Fruit fly (Drosophila melanogaster) whole organism, embryonic: ENCODE data around the gene Pde9.

Experiments used
- Ada2b ChIP-seq: fragments of 200-800 bp; sonication (Bioruptor generic); IDR thresholded peaks from 2 replicates; pipeline ENCODE4 v1.3.6; 2022; ENCODE audit warnings: missing biosample characterization, missing genetic modification characterization
- Bdp1 ChIP-seq: fragments of 200-800 bp; sonication (Bioruptor generic); optimal IDR thresholded peaks from 3 replicates; lab custom pipeline; 2016; ENCODE audit warnings: missing biosample characterization, missing genetic modification characterization
- CG10366 ChIP-seq: fragments of 200-800 bp; sonication (Bioruptor generic); IDR thresholded peaks from 2 replicates; pipeline ENCODE4 v1.3.6; 2022; ENCODE audit warnings: missing biosample characterization, missing genetic modification characterization
- CG11695 ChIP-seq: fragments of 200-800 bp; sonication (Bioruptor generic); IDR thresholded peaks from 3 replicates; pipeline ENCODE4 v1.3.6; 2022; ENCODE audit warnings: missing biosample characterization, missing genetic modification characterization
- CG12104 ChIP-seq: fragments of 200-800 bp; sonication (Bioruptor generic); optimal IDR thresholded peaks from 3 replicates; lab custom pipeline; 2016; ENCODE audit warnings: missing biosample characterization, missing genetic modification characterization
- CG12391 ChIP-seq: fragments of 200-800 bp; sonication (Bioruptor generic); optimal IDR thresholded peaks from 3 replicates; lab custom pipeline; 2018; ENCODE audit warnings: missing biosample characterization, mild to moderate bottlenecking, missing genetic modification characterization, moderate library complexity
- CG14667 ChIP-seq: fragments of 200-800 bp; sonication (Bioruptor generic); IDR thresholded peaks from 2 replicates; pipeline ENCODE4 v1.3.6; 2022; ENCODE audit warnings: missing biosample characterization, missing genetic modification characterization
- CG15514 ChIP-seq: fragments of 200-800 bp; sonication (Bioruptor generic); optimal IDR thresholded peaks from 3 replicates; lab custom pipeline; 2017; ENCODE audit warnings: missing biosample characterization, missing genetic modification characterization, mild to moderate bottlenecking, moderate library complexity, missing genetic modification reagents
- CG16815 ChIP-seq: fragments of 200-800 bp; sonication (Bioruptor generic); optimal IDR thresholded peaks from 3 replicates; lab custom pipeline; 2017; ENCODE audit warnings: missing biosample characterization, mild to moderate bottlenecking, missing genetic modification characterization
- CG2129 ChIP-seq: fragments of 200-800 bp; sonication (Bioruptor generic); IDR thresholded peaks from 2 replicates; pipeline ENCODE4 v1.3.6; 2022; ENCODE audit warnings: missing biosample characterization, missing genetic modification characterization; ENCODE audit not compliant: partially characterized antibody
- CG30020 ChIP-seq: fragments of 200-800 bp; optimal IDR thresholded peaks from 2 replicates; lab custom pipeline; 2019; ENCODE audit warnings: missing biosample characterization, mild to moderate bottlenecking, missing genetic modification characterization, moderate library complexity
- CG32772 ChIP-seq: fragments of 200-800 bp; sonication (Bioruptor generic); IDR thresholded peaks from 2 replicates; pipeline ENCODE4 v1.3.6; 2022; ENCODE audit warnings: missing biosample characterization, missing genetic modification characterization
- CG3838 ChIP-seq: fragments of 200-800 bp; sonication (Bioruptor generic); optimal IDR thresholded peaks from 3 replicates; lab custom pipeline; 2016; ENCODE audit warnings: missing biosample characterization, missing genetic modification characterization
- CG5180 ChIP-seq: fragments of 200-800 bp; sonication (Bioruptor generic); optimal IDR thresholded peaks from 3 replicates; lab custom pipeline; 2017; ENCODE audit warnings: missing biosample characterization, missing genetic modification characterization, mild to moderate bottlenecking, moderate library complexity, missing genetic modification reagents
- CG5953 ChIP-seq: fragments of 200-800 bp; sonication (Bioruptor generic); IDR thresholded peaks from 2 replicates; pipeline ENCODE4 v1.3.6; 2022; ENCODE audit warnings: missing biosample characterization, missing genetic modification characterization
- CG6689 ChIP-seq: fragments of 200-800 bp; sonication (Bioruptor generic); IDR thresholded peaks from 2 replicates; pipeline ENCODE4 v1.3.6; 2022; ENCODE audit warnings: missing biosample characterization, missing genetic modification characterization
- CG8281 ChIP-seq: fragments of 200-800 bp; sonication (Bioruptor generic); optimal IDR thresholded peaks from 2 replicates; lab custom pipeline; 2018; ENCODE audit warnings: missing biosample characterization, mild to moderate bottlenecking, missing genetic modification characterization, moderate library complexity
- CG8944 ChIP-seq: fragments of 200-800 bp; sonication (Bioruptor generic); optimal IDR thresholded peaks from 3 replicates; lab custom pipeline; 2016; ENCODE audit warnings: missing biosample characterization, missing genetic modification characterization
- CoRest ChIP-seq: fragments of 200-800 bp; sonication (Bioruptor generic); optimal IDR thresholded peaks from 3 replicates; lab custom pipeline; 2018; ENCODE audit warnings: missing biosample characterization, mild to moderate bottlenecking, missing genetic modification characterization, moderate library complexity
- Dip3 ChIP-seq: fragments of 200-800 bp; sonication (Bioruptor generic); optimal IDR thresholded peaks from 3 replicates; lab custom pipeline; 2016; ENCODE audit warnings: missing biosample characterization, missing genetic modification characterization
- Dll ChIP-seq: fragments of 200-800 bp; sonication (Bioruptor generic); IDR thresholded peaks from 4 replicates; pipeline ENCODE4 v1.3.6; 2022; ENCODE audit warnings: missing biosample characterization, missing genetic modification characterization; ENCODE audit not compliant: partially characterized antibody
- Doc2 ChIP-seq: fragments of 200-800 bp; sonication (Bioruptor generic); IDR thresholded peaks from 2 replicates; pipeline ENCODE4 v1.3.6; 2022; ENCODE audit warnings: missing biosample characterization, missing genetic modification characterization
- Ets65A ChIP-seq: fragments of 200-800 bp; sonication (Bioruptor generic); peaks from one replicate; lab custom pipeline; 2016; ENCODE audit warnings: missing biosample characterization, missing genetic modification characterization
- Fer1 ChIP-seq: fragments of 200-800 bp; sonication (Bioruptor generic); optimal IDR thresholded peaks from 2 replicates; lab custom pipeline; 2017; ENCODE audit warnings: missing biosample characterization, mild to moderate bottlenecking, missing genetic modification characterization
- Hmx ChIP-seq: fragments of 200-800 bp; sonication (Bioruptor generic); optimal IDR thresholded peaks from 2 replicates; lab custom pipeline; 2016; ENCODE audit warnings: missing biosample characterization, missing genetic modification characterization
- Jarid2 ChIP-seq: fragments of 200-800 bp; sonication (Bioruptor generic); optimal IDR thresholded peaks from 3 replicates; lab custom pipeline; 2017; ENCODE audit warnings: mild to moderate bottlenecking, missing biosample characterization, missing genetic modification reagents, missing genetic modification characterization
- NC2β ChIP-seq: fragments of 200-800 bp; sonication (Bioruptor generic); optimal IDR thresholded peaks from 2 replicates; lab custom pipeline; 2016; ENCODE audit warnings: missing biosample characterization, missing genetic modification characterization
- NfI ChIP-seq: fragments of 200-800 bp; sonication (Bioruptor generic); optimal IDR thresholded peaks from 3 replicates; lab custom pipeline; 2018; ENCODE audit warnings: missing biosample characterization, mild to moderate bottlenecking, missing genetic modification characterization, moderate library complexity
- Opbp ChIP-seq: fragments of 200-800 bp; sonication (Bioruptor generic); IDR thresholded peaks from 3 replicates; pipeline ENCODE4 v1.3.6; 2022; ENCODE audit warnings: missing biosample characterization, missing genetic modification characterization; ENCODE audit not compliant: partially characterized antibody
- Sin3A ChIP-seq: fragments of >200 bp; optimal IDR thresholded peaks from 2 replicates; lab custom pipeline; 2018
- ato ChIP-seq: fragments of 200-800 bp; sonication (Bioruptor generic); IDR thresholded peaks from 2 replicates; pipeline ENCODE4 v1.3.6; 2022; ENCODE audit warnings: missing biosample characterization, missing genetic modification characterization; ENCODE audit not compliant: partially characterized antibody
- bsh ChIP-seq, 2 experiments: fragments of 200-800 bp; sonication (Bioruptor generic); optimal IDR thresholded peaks; 2 replicates each; lab custom pipeline; 2017 to 2018; ENCODE audit warnings: mild to moderate bottlenecking in 2 of 2, missing biosample characterization in 2 of 2, missing genetic modification characterization in 2 of 2, moderate library complexity in 1 of 2
- croc ChIP-seq: fragments of 200-800 bp; sonication (Bioruptor generic); conservative IDR thresholded peaks from 3 replicates; pipeline ENCODE4 v1.3.6; 2022; ENCODE audit warnings: missing biosample characterization, missing genetic modification characterization
- emc ChIP-seq: fragments of 200-800 bp; sonication (Bioruptor generic); optimal IDR thresholded peaks from 2 replicates; lab custom pipeline; 2016; ENCODE audit warnings: missing biosample characterization, missing genetic modification characterization
- ftz-f1 ChIP-seq: fragments of 200-800 bp; sonication (Bioruptor generic); optimal IDR thresholded peaks from 2 replicates; lab custom pipeline; 2016; ENCODE audit warnings: missing biosample characterization, missing genetic modification characterization
- gcm ChIP-seq: fragments of 200-800 bp; sonication (Bioruptor generic); optimal IDR thresholded peaks from 2 replicates; lab custom pipeline; 2019; ENCODE audit warnings: missing biosample characterization, mild to moderate bottlenecking, missing genetic modification characterization, moderate library complexity
- gem ChIP-seq: fragments of 200-800 bp; sonication (Bioruptor generic); optimal IDR thresholded peaks from 2 replicates; lab custom pipeline; 2019; ENCODE audit warnings: missing biosample characterization, mild to moderate bottlenecking, missing genetic modification characterization, moderate library complexity
- gro ChIP-seq: fragments of 200-800 bp; sonication (Bioruptor generic); optimal IDR thresholded peaks from 2 replicates; lab custom pipeline; 2016; ENCODE audit warnings: missing biosample characterization, missing genetic modification characterization
- gsb ChIP-seq: fragments of 200-800 bp; sonication (Bioruptor generic); IDR thresholded peaks from 2 replicates; pipeline ENCODE4 v1.3.6; 2022; ENCODE audit warnings: missing biosample characterization, missing genetic modification characterization
- hth ChIP-seq: fragments of >200 bp; optimal IDR thresholded peaks from 2 replicates; lab custom pipeline; 2017; ENCODE audit warnings: inconsistent platforms
- lola ChIP-seq, 3 experiments: fragments of >200 bp in 2 of 3; fragments of 200-800 bp in 1 of 3; sonication (Bioruptor generic) in 1 of 3; optimal IDR thresholded peaks; 2 replicates each; lab custom pipeline; 2017 to 2019; ENCODE audit warnings: missing biosample characterization in 3 of 3, missing genetic modification characterization in 3 of 3, mild to moderate bottlenecking in 1 of 3, moderate library complexity in 1 of 3
- luna ChIP-seq: fragments of 200-800 bp; sonication (Bioruptor generic); optimal IDR thresholded peaks from 2 replicates; lab custom pipeline; 2016; ENCODE audit warnings: missing biosample characterization, missing genetic modification characterization
- nmo ChIP-seq: fragments of 200-800 bp; sonication (Bioruptor generic); optimal IDR thresholded peaks from 2 replicates; lab custom pipeline; 2018; ENCODE audit warnings: missing biosample characterization, mild to moderate bottlenecking, missing genetic modification characterization, moderate library complexity
- pb ChIP-seq: fragments of 200-800 bp; sonication (Bioruptor generic); optimal IDR thresholded peaks from 3 replicates; lab custom pipeline; 2016; ENCODE audit warnings: missing biosample characterization, missing genetic modification characterization
- repo ChIP-seq: fragments of 200-800 bp; sonication (Bioruptor generic); optimal IDR thresholded peaks from 2 replicates; lab custom pipeline; 2016; ENCODE audit warnings: missing biosample characterization, missing genetic modification characterization
- sens-2 ChIP-seq: fragments of 200-800 bp; sonication (Bioruptor generic); IDR thresholded peaks from 2 replicates; pipeline ENCODE4 v1.3.6; 2022; ENCODE audit warnings: missing biosample characterization, missing genetic modification characterization
- sna ChIP-seq: fragments of 200-800 bp; sonication (Bioruptor generic); IDR thresholded peaks from 2 replicates; pipeline ENCODE4 v1.3.6; 2022; ENCODE audit warnings: missing biosample characterization, missing genetic modification characterization; ENCODE audit not compliant: partially characterized antibody
- stwl ChIP-seq: fragments of 200-800 bp; sonication (Bioruptor generic); optimal IDR thresholded peaks from 3 replicates; lab custom pipeline; 2018; ENCODE audit warnings: missing biosample characterization, mild to moderate bottlenecking, missing genetic modification characterization, moderate library complexity
- wor ChIP-seq: fragments of 200-800 bp; sonication (Bioruptor generic); IDR thresholded peaks from 2 replicates; pipeline ENCODE4 v1.3.6; 2022; ENCODE audit warnings: missing biosample characterization, missing genetic modification characterization

The Pde9 gene

DNA sequence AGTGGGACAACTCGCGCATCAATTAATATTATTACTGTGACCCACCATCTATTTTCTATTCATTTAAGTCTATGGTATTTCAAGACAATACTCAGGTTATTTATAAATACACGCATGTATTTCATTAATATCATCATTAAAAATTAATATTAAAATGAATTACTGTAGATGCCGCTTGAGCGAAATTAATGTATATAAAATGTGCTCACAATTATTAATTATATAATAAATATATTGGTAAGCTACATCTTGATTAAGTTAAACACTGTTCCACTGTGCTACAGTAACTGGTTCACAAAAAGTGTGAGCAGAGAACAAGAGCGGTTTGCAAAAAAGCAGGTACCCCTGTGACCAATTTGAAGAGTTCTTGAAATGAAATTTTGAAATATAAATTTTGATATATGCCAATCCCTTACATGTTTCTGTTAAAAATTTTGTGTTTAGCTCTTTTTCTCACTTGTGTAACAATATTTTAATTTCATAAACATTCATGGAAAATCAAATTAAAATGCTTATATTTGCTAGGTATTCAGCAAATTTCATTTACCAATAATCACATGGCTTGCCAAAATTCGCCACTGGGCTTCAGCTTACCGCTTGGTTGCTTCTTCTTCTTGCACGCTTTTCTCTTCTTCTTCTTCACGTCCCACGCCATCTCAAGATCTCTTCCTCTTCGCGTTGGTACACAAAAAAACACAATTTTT is 146.0 kb downstream of the Pde9 start (continued):
- TF ChIP-seq luna (GFP tag; lab: Kevin White, UChicago) (peak; percentile 100), croc (GFP tag; lab: Robert Waterston, UW) (peak; percentile 99), CG10366 (peak; percentile 99), gro (GFP tag; lab: Kevin White, UChicago) (peak; percentile 100), emc (GFP tag; lab: Kevin White, UChicago) (peak; percentile 100), stwl (tag; lab: Kevin White, UChicago) (peak; percentile 81), CG14667 (GFP tag; lab: Robert Waterston, UW) (peak; percentile 98), CG12391 (tag; lab: Kevin White, UChicago) (peak; percentile 100), lola (GFP tag; optimal IDR thresholded peaks at IDR 0.05; lab: Kevin White, UChicago) (peak in 2 of 3 experiments; percentile 40 to 100), hth (lab: Kevin White, UChicago) (no peak), Fer1 (peak; percentile 100), CG16815 (GFP tag; lab: Kevin White, UChicago) (peak; percentile 99), CG6689 (GFP tag; lab: Robert Waterston, UW) (peak; percentile 99), Dll (peak; percentile 45; the same call in 1 of the 4 replicates), CG5953 (peak; percentile 99), pb (GFP tag; lab: Kevin White, UChicago) (peak; percentile 100), ftz-f1 (GFP tag; lab: Kevin White, UChicago) (peak; percentile 78), CG5180 (GFP tag; lab: Kevin White, UChicago) (peak; percentile 95), Bdp1 (GFP tag; lab: Kevin White, UChicago) (peak; percentile 96), Hmx (GFP tag; lab: Kevin White, UChicago) (peak; percentile 98), CG32772 (GFP tag; lab: Robert Waterston, UW) (peak; percentile 99), CG15514 (peak; percentile 97), Sin3A (lab: Kevin White, UChicago) (no peak), CG30020 (peak; percentile 92), Ada2b (GFP tag; lab: Robert Waterston, UW) (peak; percentile 100), CG8281 (tag; lab: Kevin White, UChicago) (peak; percentile 95), CG2129 (GFP tag; lab: Robert Waterston, UW) (no peak), sens-2 (GFP tag; lab: Robert Waterston, UW) (peak; percentile 97), CG12104 (peak; percentile 100), Jarid2 (GFP tag; lab: Kevin White, UChicago) (peak; percentile 99), gem (tag; lab: Kevin White, UChicago) (peak; percentile 100), bsh (GFP tag; optimal IDR thresholded peaks at IDR 0.05; lab: Kevin White, UChicago) (peak; percentile 99 to 100), NfI (GFP tag; lab: Kevin White, UChicago) (peak; percentile 100), CG11695 (peak; percentile 100), wor (peak; percentile 100), sna (GFP tag; lab: Robert Waterston, UW) (peak; percentile 40; the same call in 1 of the 2 replicates), repo (GFP tag; lab: Kevin White, UChicago) (peak; percentile 100), nmo (GFP tag; lab: Kevin White, UChicago) (peak; percentile 100), gcm (GFP tag; lab: Kevin White, UChicago) (peak; percentile 100), Doc2 (GFP tag; lab: Robert Waterston, UW) (peak; percentile 99), Opbp (GFP tag; lab: Robert Waterston, UW) (no peak), ato (GFP tag; lab: Robert Waterston, UW) (no peak), CG3838 (GFP tag; lab: Kevin White, UChicago) (peak; percentile 99), CoRest (tag; lab: Kevin White, UChicago) (peak; percentile 100), Ets65A (peak; percentile 100), gsb (GFP tag; lab: Robert Waterston, UW) (peak; percentile 99), CG8944 (GFP tag; lab: Kevin White, UChicago) (peak; percentile 100), Dip3 (GFP tag; lab: Kevin White, UChicago) (peak; percentile 100), NC2β (GFP tag; lab: Kevin White, UChicago) (peak; percentile 99)
